Fruit fly (Drosophila melanogaster) whole organism, wandering third instar larva: ENCODE data around the gene ArfGAP3.

Experiments
- Abd-B ChIP-seq: fragments of >200 bp; optimal IDR thresholded peaks from 2 replicates; lab custom pipeline; 2017; ENCODE audit warnings: missing biosample characterization, missing genetic modification characterization
- CG32264 ChIP-seq: fragments of 200-800 bp; sonication (Bioruptor generic); optimal IDR thresholded peaks from 2 replicates; lab custom pipeline; 2016; ENCODE audit warnings: missing biosample characterization, missing genetic modification characterization
- CG9705 ChIP-seq: fragments of 200-800 bp; sonication (Bioruptor generic); optimal IDR thresholded peaks from 2 replicates; lab custom pipeline; 2018; ENCODE audit warnings: missing biosample characterization, mild to moderate bottlenecking, missing genetic modification characterization
- CrebA ChIP-seq: fragments of 200-800 bp; sonication (Bioruptor generic); optimal IDR thresholded peaks from 2 replicates; lab custom pipeline; 2016; ENCODE audit warnings: missing biosample characterization, mild to moderate bottlenecking, missing genetic modification characterization, borderline replicate concordance
- Dfd ChIP-seq: fragments of >200 bp; optimal IDR thresholded peaks from 2 replicates; lab custom pipeline; 2017; ENCODE audit warnings: missing biosample characterization, missing genetic modification characterization
- Dif ChIP-seq: fragments of 200-275, 200-300 bp; sonication (Bioruptor generic); optimal IDR thresholded peaks from 2 replicates; lab custom pipeline; 2018; ENCODE audit warnings: missing biosample characterization, missing genetic modification characterization; ENCODE audit not compliant: partially characterized antibody
- GATAd ChIP-seq: sonication (Bioruptor generic); optimal IDR thresholded peaks from 2 replicates; lab custom pipeline; 2016; ENCODE audit warnings: missing biosample characterization, missing genetic modification characterization
- HLH106 ChIP-seq: fragments of 200-800 bp; optimal IDR thresholded peaks from 3 replicates; lab custom pipeline; 2019; ENCODE audit warnings: missing biosample characterization, mild to moderate bottlenecking, missing genetic modification characterization, moderate library complexity
- Hnf4 ChIP-seq: fragments of 200-800 bp; sonication (Bioruptor generic); optimal IDR thresholded peaks from 2 replicates; lab custom pipeline; 2016; ENCODE audit warnings: missing biosample characterization, mild to moderate bottlenecking, missing genetic modification characterization
- Hr78 ChIP-seq: fragments of >200 bp; optimal IDR thresholded peaks from 2 replicates; lab custom pipeline; 2017; ENCODE audit warnings: missing biosample characterization, missing genetic modification characterization
- Hr83 ChIP-seq: fragments of 200-300 bp; sonication (Bioruptor generic); optimal IDR thresholded peaks from 2 replicates; lab custom pipeline; 2016; ENCODE audit warnings: missing biosample characterization, mild to moderate bottlenecking, missing genetic modification characterization, moderate library complexity; ENCODE audit not compliant: poor library complexity, severe bottlenecking
- Jra ChIP-seq: sonication (Bioruptor generic); optimal IDR thresholded peaks from 2 replicates; lab custom pipeline; 2016; ENCODE audit warnings: missing biosample characterization, missing genetic modification characterization
- Mio ChIP-seq: sonication (Bioruptor generic); optimal IDR thresholded peaks from 2 replicates; lab custom pipeline; 2016; ENCODE audit warnings: missing biosample characterization, missing genetic modification characterization
- Myc ChIP-seq: fragments of >200 bp; optimal IDR thresholded peaks from 2 replicates; lab custom pipeline; 2017
- N ChIP-seq: fragments of >200 bp; optimal IDR thresholded peaks from 2 replicates; lab custom pipeline; 2018; ENCODE audit warnings: missing biosample characterization, missing external identifiers, missing genetic modification characterization
- OdsH ChIP-seq: fragments of 200-800 bp; sonication (Bioruptor generic); optimal IDR thresholded peaks from 2 replicates; lab custom pipeline; 2016; ENCODE audit warnings: missing biosample characterization, mild to moderate bottlenecking, missing genetic modification characterization
- Rel ChIP-seq, 2 experiments: fragments of 200-800 bp; sonication (Bioruptor generic) in 1 of 2; optimal IDR thresholded peaks; 2 replicates in 1 of 2; 3 replicates in 1 of 2; lab custom pipeline; 2016 to 2019; ENCODE audit warnings: mild to moderate bottlenecking in 2 of 2, missing biosample characterization in 2 of 2, missing genetic modification characterization in 2 of 2, moderate library complexity in 1 of 2
- Sp1 ChIP-seq: fragments of 200-800 bp; sonication (Bioruptor generic); optimal IDR thresholded peaks from 3 replicates; lab custom pipeline; 2019; ENCODE audit warnings: missing biosample characterization, mild to moderate bottlenecking, missing genetic modification characterization, moderate library complexity
- Vsx2 ChIP-seq: fragments of 200-300, 225-300 bp; sonication (Bioruptor generic); optimal IDR thresholded peaks from 2 replicates; lab custom pipeline; 2018; ENCODE audit warnings: missing biosample characterization, missing genetic modification characterization; ENCODE audit not compliant: partially characterized antibody
- br ChIP-seq: fragments of 200-800 bp; sonication (Bioruptor generic); optimal IDR thresholded peaks from 2 replicates; lab custom pipeline; 2016; ENCODE audit warnings: missing biosample characterization, missing genetic modification characterization
- brk ChIP-seq: fragments of 200-800 bp; sonication (Bioruptor generic); optimal IDR thresholded peaks from 2 replicates; lab custom pipeline; 2016; ENCODE audit warnings: missing biosample characterization, mild to moderate bottlenecking, missing genetic modification characterization
- dl ChIP-seq, 2 experiments: fragments of 175-275, 200-275 bp in 1 of 2; fragments of 200-275 bp in 1 of 2; sonication (Bioruptor generic); optimal IDR thresholded peaks; lab custom pipeline; 2018; ENCODE audit warnings: mild to moderate bottlenecking in 2 of 2, missing biosample characterization in 2 of 2, missing genetic modification characterization in 2 of 2, moderate library complexity in 2 of 2; ENCODE audit not compliant: partially characterized antibody in 2 of 2, insufficient read depth in 1 of 2
- dmrt93B ChIP-seq: fragments of 200-800 bp; sonication (Bioruptor generic); optimal IDR thresholded peaks from 2 replicates; lab custom pipeline; 2018; ENCODE audit warnings: missing biosample characterization, mild to moderate bottlenecking, missing genetic modification characterization
- dsf ChIP-seq: sonication (Bioruptor generic); optimal IDR thresholded peaks from 2 replicates; lab custom pipeline; 2016; ENCODE audit warnings: missing biosample characterization, missing genetic modification characterization, borderline replicate concordance
- ey ChIP-seq: fragments of 200-800 bp; sonication (Bioruptor generic); optimal IDR thresholded peaks from 2 replicates; lab custom pipeline; 2016; ENCODE audit warnings: missing biosample characterization, missing genetic modification characterization
- foxo ChIP-seq, 2 experiments: fragments of 200-800 bp; sonication (Bioruptor generic); optimal IDR thresholded peaks; 2 replicates in 1 of 2; 3 replicates in 1 of 2; lab custom pipeline; 2016 to 2017; ENCODE audit warnings: missing biosample characterization in 2 of 2, missing genetic modification characterization in 2 of 2
- fru ChIP-seq: fragments of 200-800 bp; sonication (Bioruptor generic); optimal IDR thresholded peaks from 3 replicates; lab custom pipeline; 2016; ENCODE audit warnings: missing biosample characterization, mild to moderate bottlenecking, missing genetic modification characterization
- h ChIP-seq: fragments of 200-800 bp; sonication (Bioruptor generic); optimal IDR thresholded peaks from 3 replicates; lab custom pipeline; 2016; ENCODE audit warnings: missing biosample characterization, mild to moderate bottlenecking, missing genetic modification characterization
- jim ChIP-seq: fragments of 175-275, 200-325 bp; sonication (Bioruptor generic); optimal IDR thresholded peaks from 2 replicates; lab custom pipeline; 2016; ENCODE audit warnings: missing biosample characterization, mild to moderate bottlenecking, missing genetic modification characterization
- lola ChIP-seq: fragments of >200 bp; optimal IDR thresholded peaks from 2 replicates; lab custom pipeline; 2017; ENCODE audit warnings: missing biosample characterization, missing genetic modification characterization
- pan ChIP-seq: fragments of >200 bp; optimal IDR thresholded peaks from 2 replicates; lab custom pipeline; 2017
- psq ChIP-seq: fragments of 200-800 bp; sonication (Bioruptor generic); optimal IDR thresholded peaks from 3 replicates; lab custom pipeline; 2017; ENCODE audit warnings: missing biosample characterization, mild to moderate bottlenecking, missing genetic modification characterization, moderate library complexity
- rgr ChIP-seq: fragments of 200-800 bp; sonication (Bioruptor generic); optimal IDR thresholded peaks from 3 replicates; lab custom pipeline; 2016; ENCODE audit warnings: missing biosample characterization, mild to moderate bottlenecking, missing genetic modification characterization
- sage ChIP-seq: fragments of 200-800 bp; sonication (Bioruptor generic); optimal IDR thresholded peaks from 2 replicates; lab custom pipeline; 2016; ENCODE audit warnings: missing biosample characterization, mild to moderate bottlenecking, missing genetic modification characterization
- sv ChIP-seq: fragments of 200-800 bp; sonication (Bioruptor generic); optimal IDR thresholded peaks from 3 replicates; lab custom pipeline; 2016; ENCODE audit warnings: missing biosample characterization, missing genetic modification characterization
- tai ChIP-seq: sonication (Bioruptor generic); optimal IDR thresholded peaks from 2 replicates; lab custom pipeline; 2016; ENCODE audit warnings: missing biosample characterization, missing genetic modification characterization
- usp ChIP-seq: fragments of >200 bp; optimal IDR thresholded peaks from 2 replicates; lab custom pipeline; 2017; ENCODE audit warnings: missing biosample characterization, missing genetic modification characterization
- woc ChIP-seq: sonication (Bioruptor generic); optimal IDR thresholded peaks from 2 replicates; lab custom pipeline; 2016; ENCODE audit warnings: missing biosample characterization, mild to moderate bottlenecking, missing genetic modification characterization

The ArfGAP3 gene

DNA sequence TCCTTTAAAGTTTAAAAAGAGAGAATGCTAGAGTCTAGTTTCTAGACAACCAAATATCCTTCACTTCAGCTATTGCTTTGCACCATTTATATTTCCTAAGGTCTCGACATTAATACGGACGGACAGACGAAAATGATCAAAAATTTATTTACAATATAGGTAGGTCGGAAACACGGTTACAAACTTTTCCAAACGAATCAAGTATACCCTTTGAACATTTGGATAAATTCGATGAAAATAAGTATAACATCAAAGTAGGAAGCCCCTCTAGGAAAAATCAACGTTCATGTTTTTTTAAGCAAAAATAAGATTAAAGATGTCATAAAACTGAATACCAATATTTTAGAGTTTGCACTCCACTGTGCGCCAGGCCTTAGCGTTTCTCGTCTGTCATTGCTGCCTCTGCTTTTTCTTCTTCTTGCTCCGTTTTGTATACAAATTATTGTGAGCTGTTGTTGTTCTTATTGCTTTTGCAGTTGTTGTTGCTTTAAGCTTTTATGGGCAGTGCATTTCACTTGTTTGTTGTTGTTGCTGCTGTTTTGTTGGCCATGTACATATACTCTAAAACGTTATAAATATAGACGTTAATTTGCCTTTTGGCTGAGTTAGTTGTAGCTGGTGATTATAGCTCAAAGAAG is 25.7 kb upstream of the ArfGAP3 start:
- no peak for TF ChIP-seq pan (lab: Kevin White, UChicago)
- TF ChIP-seq dsf: no peak
- no peak for TF ChIP-seq tai
- TF ChIP-seq rgr: peak; percentile 9
- no peak for TF ChIP-seq Abd-B
- peak; percentile 30 for TF ChIP-seq h (GFP tag; lab: Kevin White, UChicago)
- TF ChIP-seq brk: no peak
- TF ChIP-seq CG9705 (GFP tag; lab: Kevin White, UChicago): no peak
- TF ChIP-seq psq (GFP tag; lab: Kevin White, UChicago): peak; percentile 7
- TF ChIP-seq Mio (GFP tag; lab: Kevin White, UChicago): no peak
- peak; percentile 46 for TF ChIP-seq woc (GFP tag; lab: Kevin White, UChicago)
- no peak for TF ChIP-seq sage (GFP tag; lab: Kevin White, UChicago)

DNA sequence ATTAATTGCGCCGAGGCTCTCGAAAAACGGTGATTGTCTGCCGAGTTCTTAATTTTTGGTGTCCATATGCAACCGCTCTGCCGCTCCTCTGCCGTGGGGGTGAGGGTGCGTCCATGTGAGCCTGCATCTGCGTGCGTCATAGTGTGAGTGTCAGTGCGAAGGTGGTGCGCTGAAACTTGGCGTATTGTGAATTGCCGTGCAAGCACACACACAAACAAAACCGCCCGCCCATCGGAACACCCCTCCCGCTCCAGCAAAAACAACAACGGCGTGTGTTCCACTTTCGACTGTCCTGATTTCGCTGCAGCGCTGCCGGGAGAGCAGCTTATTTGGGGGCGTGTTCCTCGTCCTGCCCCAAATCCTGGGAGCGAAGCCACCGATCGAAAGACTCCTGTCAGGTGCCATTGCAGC is 24.7 kb upstream of the ArfGAP3 start:
- TF ChIP-seq lola (GFP tag; lab: Kevin White, UChicago): peak; percentile 2
- no peak for TF ChIP-seq Hnf4 (GFP tag; lab: Kevin White, UChicago)
- TF ChIP-seq, all 38 proteins: peak for 1

- TF ChIP-seq dmrt93B (GFP tag; lab: Kevin White, UChicago) (peak; percentile 91), Hr78 (GFP tag; lab: Kevin White, UChicago) (no peak), CG9705 (GFP tag; lab: Kevin White, UChicago) (peak; percentile 81), usp (no peak), jim (GFP tag; lab: Kevin White, UChicago) (peak; percentile 26), CrebA (GFP tag; lab: Kevin White, UChicago) (no peak), Dfd (no peak), sage (GFP tag; lab: Kevin White, UChicago) (peak; percentile 84), sv (peak; percentile 74), Hr83 (GFP tag; lab: Kevin White, UChicago) (peak; percentile 91), tai (peak; percentile 95), Mio (GFP tag; lab: Kevin White, UChicago) (peak; percentile 49), Sp1 (peak; percentile 85), Rel (GFP tag; optimal IDR thresholded peaks at IDR 0.05; lab: Kevin White, UChicago) (peak; percentile 71), Rel (tag; optimal IDR thresholded peaks at IDR 0.05; lab: Kevin White, UChicago) (peak; percentile 99), Hnf4 (GFP tag; lab: Kevin White, UChicago) (peak; percentile 91), GATAd (GFP tag; lab: Kevin White, UChicago) (peak; percentile 87), brk (peak; percentile 93), foxo (GFP tag; optimal IDR thresholded peaks at IDR 0.05; lab: Kevin White, UChicago) (peak; percentile 31 to 92), rgr (peak; percentile 89), Vsx2 (GFP tag; lab: Kevin White, UChicago) (no peak), dsf (peak; percentile 77), CG32264 (GFP tag; lab: Kevin White, UChicago) (peak; percentile 66), br (peak; percentile 85), HLH106 (tag; lab: Kevin White, UChicago) (peak; percentile 90), h (GFP tag; lab: Kevin White, UChicago) (peak; percentile 90), Abd-B (no peak), fru (peak; percentile 90), psq (GFP tag; lab: Kevin White, UChicago) (peak; percentile 89), ey (GFP tag; lab: Kevin White, UChicago) (peak; percentile 83), N (GFP tag; lab: Kevin White, UChicago) (no peak), pan (lab: Kevin White, UChicago) (no peak), OdsH (GFP tag; lab: Kevin White, UChicago) (peak; percentile 87), dl (GFP tag; optimal IDR thresholded peaks at IDR 0.05; lab: Kevin White, UChicago; ENCODE audit: insufficient read depth in 1 of 2, partially characterized antibody in 2 of 2) (no peak), Myc (lab: Kevin White, UChicago) (peak; percentile 77), Jra (GFP tag; lab: Kevin White, UChicago) (peak; percentile 75), Dif (GFP tag; lab: Kevin White, UChicago) (no peak), woc (GFP tag; lab: Kevin White, UChicago) (peak; percentile 84)
These were observed 24.2 kb upstream of the ArfGAP3 start, which contains the start of gene CG7369 for dm6 chr3L:22741389-22742120. TSS of gene CG7369 (plus strand) at chr3L:22741793.
